Fruit fly (Drosophila melanogaster) whole organism, wandering third instar larva: Measurements from ENCODE around the gene phtm.

ENCODE experiments used
- Vsx2 ChIP-seq: fragments of 200-300, 225-300 bp; sonication (Bioruptor generic); optimal IDR thresholded peaks from 2 replicates; lab custom pipeline; 2018; ENCODE audit warnings: missing biosample characterization, missing genetic modification characterization; ENCODE audit not compliant: partially characterized antibody
- h ChIP-seq: fragments of 200-800 bp; sonication (Bioruptor generic); optimal IDR thresholded peaks from 3 replicates; lab custom pipeline; 2016; ENCODE audit warnings: missing biosample characterization, mild to moderate bottlenecking, missing genetic modification characterization

DNA sequence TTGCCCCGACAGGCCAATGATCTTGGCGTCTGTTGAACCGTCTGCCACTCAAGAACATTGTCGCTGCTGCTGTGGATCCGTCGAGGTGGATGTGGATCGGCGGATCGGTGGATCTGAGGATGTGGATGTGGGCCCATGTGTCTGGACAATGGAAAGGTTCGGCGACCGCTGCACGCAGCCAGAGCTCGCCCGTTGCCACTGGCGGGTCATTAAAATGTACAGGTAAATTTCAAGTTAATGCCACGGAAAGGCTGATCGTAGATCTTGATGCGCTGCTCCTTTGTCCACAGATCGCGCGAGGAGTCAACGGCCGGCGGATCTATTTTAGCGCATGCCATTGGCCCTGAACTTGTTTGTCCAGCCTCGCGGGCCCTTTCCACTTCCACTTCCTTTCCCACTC lies 1.1 kb upstream of the phtm start:
- TF ChIP-seq h (GFP tag; lab: Kevin White, UChicago) (no peak), Vsx2 (GFP tag; lab: Kevin White, UChicago) (no peak)
